Worm (Caenorhabditis elegans) whole organism, L4 larva: ENCODE measurements around the gene wht-3.

Source experiments
- ceh-82 ChIP-seq: sonication (generic microtip); optimal IDR thresholded peaks from 2 replicates; lab custom pipeline; 2017; ENCODE audit warnings: missing biosample characterization, missing genetic modification characterization
- ces-1 ChIP-seq: fragments of 150-350 bp; sonication (generic microtip); optimal IDR thresholded peaks from 4 replicates; lab custom pipeline; 2014; ENCODE audit warnings: missing biosample characterization, missing genetic modification reagents, missing genetic modification characterization
- egl-27 ChIP-seq: sonication (generic microtip); optimal IDR thresholded peaks from 3 replicates; lab custom pipeline; 2017; ENCODE audit warnings: missing biosample characterization, missing genetic modification reagents, missing genetic modification characterization
- jun-1 ChIP-seq: fragments of 150-350 bp; optimal IDR thresholded peaks from 2 replicates; lab custom pipeline; 2014; ENCODE audit warnings: missing biosample characterization, missing genetic modification reagents, missing genetic modification characterization
- lin-13 ChIP-seq: fragments of 150-350 bp; optimal IDR thresholded peaks from 2 replicates; lab custom pipeline; 2014; ENCODE audit warnings: missing biosample characterization, missing genetic modification reagents, missing genetic modification characterization
- nhr-11 ChIP-seq: fragments of 150-350 bp; optimal IDR thresholded peaks from 2 replicates; lab custom pipeline; 2014; ENCODE audit warnings: missing biosample characterization, missing genetic modification characterization
- nhr-237 ChIP-seq: sonication (generic microtip); optimal IDR thresholded peaks from 2 replicates; lab custom pipeline; 2017; ENCODE audit warnings: missing biosample characterization, missing genetic modification characterization
- nhr-28 ChIP-seq: fragments of 150-350 bp; optimal IDR thresholded peaks from 2 replicates; lab custom pipeline; 2014; ENCODE audit warnings: missing biosample characterization, missing genetic modification characterization
- nhr-48 ChIP-seq: sonication (generic microtip); optimal IDR thresholded peaks from 2 replicates; lab custom pipeline; 2016; ENCODE audit warnings: mild to moderate bottlenecking, missing genetic modification characterization, missing compliant biosample characterization
- rbr-2 ChIP-seq: sonication (generic microtip); optimal IDR thresholded peaks from 2 replicates; lab custom pipeline; 2016; ENCODE audit warnings: missing genotype, missing genetic modification characterization, missing compliant biosample characterization
- snpc-4 ChIP-seq: fragments of 150-350 bp; optimal IDR thresholded peaks from 2 replicates; lab custom pipeline; 2014; ENCODE audit warnings: missing biosample characterization, missing genetic modification characterization
- zag-1 ChIP-seq: fragments of 150-350 bp; optimal IDR thresholded peaks from 2 replicates; lab custom pipeline; 2014; ENCODE audit warnings: missing biosample characterization, missing genetic modification characterization

DNA sequence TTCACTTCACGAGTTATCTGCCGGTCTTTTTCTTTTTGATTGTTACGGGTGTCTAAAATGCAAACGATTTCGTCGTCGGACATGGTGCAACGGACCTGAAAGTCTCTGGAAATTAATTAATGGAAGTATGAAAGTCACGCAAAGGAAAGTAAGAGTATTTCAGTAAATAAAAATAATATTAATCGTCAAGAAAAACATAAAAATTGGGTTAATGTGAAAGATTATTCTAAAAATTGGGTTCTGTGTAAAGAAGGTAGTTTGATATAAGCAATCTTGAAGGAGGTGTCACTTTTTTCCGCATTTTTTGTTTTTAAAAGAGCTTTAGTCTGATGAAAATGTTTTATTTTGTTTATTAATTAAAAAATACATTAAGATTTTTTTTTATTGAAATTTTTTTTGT lies 5.9 kb upstream of the wht-3 start, which contains the start of gene C16C10.9:
- TF ChIP-seq lin-13 (no peak), jun-1 (tag; lab: Kevin White, UChicago) (no peak), egl-27 (tag; lab: Kevin White, UChicago) (no peak), nhr-11 (tag; lab: Kevin White, UChicago) (no peak), snpc-4 (tag; lab: Kevin White, UChicago) (no peak), ces-1 (no peak), nhr-48 (no peak), rbr-2 (tag; lab: Kevin White, UChicago) (no peak), nhr-28 (tag; lab: Kevin White, UChicago) (no peak), zag-1 (no peak), nhr-237 (tag; lab: Kevin White, UChicago) (no peak), ceh-82 (tag; lab: Kevin White, UChicago) (no peak)
